Worm (Caenorhabditis elegans): ENCODE measurements around the gene rpb-2.

The rpb-2 gene

DNA sequence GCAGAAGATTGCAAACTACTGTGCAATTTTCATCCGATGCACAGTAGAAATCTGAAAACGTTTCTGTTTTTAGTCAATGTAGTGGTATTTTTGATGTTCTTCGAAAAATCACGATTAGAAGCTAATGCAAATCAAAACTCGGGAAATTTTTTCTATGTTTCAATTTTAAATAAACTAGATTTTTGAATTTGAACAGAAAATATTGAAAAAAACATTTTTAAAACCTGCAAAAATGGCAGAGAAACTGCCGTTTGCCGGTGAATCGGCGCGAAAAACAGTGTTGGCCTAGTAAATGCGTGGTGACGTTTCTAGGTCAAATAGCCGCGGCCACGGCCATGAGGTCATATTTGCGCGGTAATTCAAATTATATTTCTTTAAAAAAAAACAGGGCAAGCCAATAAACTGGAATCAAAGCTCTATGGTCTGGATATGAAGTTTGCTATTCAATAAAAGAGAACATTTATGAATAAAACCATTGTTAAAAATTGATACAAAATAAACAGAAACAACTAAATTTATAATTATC is 9.2 kb upstream of the rpb-2 start, which contains the start of gene set-2 (continued):
- TF ChIP-seq ets-4 (tag; optimal IDR thresholded peaks at IDR 0.05) (peak; percentile 91), F13H6.1 (tag; optimal IDR thresholded peaks at IDR 0.05) (peak; percentile 33), C08G9.2 (tag; optimal IDR thresholded peaks at IDR 0.05) (peak; percentile 91), ceh-19 (GFP tag; optimal IDR thresholded peaks at IDR 0.05) (no peak), ceh-34 (tag; optimal IDR thresholded peaks at IDR 0.05) (peak; percentile 34), ama-1 (optimal IDR thresholded peaks at IDR 0.05) (no peak), rnt-1 (tag; optimal IDR thresholded peaks at IDR 0.05) (peak; percentile 55), mec-3 (tag; optimal IDR thresholded peaks at IDR 0.05; ENCODE audit: borderline replicate concordance) (peak; percentile 74), hlh-6 (tag; optimal IDR thresholded peaks at IDR 0.05) (no peak), hlh-13 (GFP tag; optimal IDR thresholded peaks at IDR 0.05) (no peak), elt-2 (tag; optimal IDR thresholded peaks at IDR 0.05) (peak; percentile 67), ref-2 (tag; optimal IDR thresholded peaks at IDR 0.05) (peak; percentile 71), hlh-15 (tag; optimal IDR thresholded peaks at IDR 0.05) (no peak), ceh-31 (tag; optimal IDR thresholded peaks at IDR 0.05) (peak; percentile 93), tbx-2 (tag; optimal IDR thresholded peaks at IDR 0.05) (peak; percentile 93), pag-3 (tag; optimal IDR thresholded peaks at IDR 0.05; ENCODE audit: borderline replicate concordance) (no peak), K02D7.2 (tag; optimal IDR thresholded peaks at IDR 0.05) (no peak)

DNA sequence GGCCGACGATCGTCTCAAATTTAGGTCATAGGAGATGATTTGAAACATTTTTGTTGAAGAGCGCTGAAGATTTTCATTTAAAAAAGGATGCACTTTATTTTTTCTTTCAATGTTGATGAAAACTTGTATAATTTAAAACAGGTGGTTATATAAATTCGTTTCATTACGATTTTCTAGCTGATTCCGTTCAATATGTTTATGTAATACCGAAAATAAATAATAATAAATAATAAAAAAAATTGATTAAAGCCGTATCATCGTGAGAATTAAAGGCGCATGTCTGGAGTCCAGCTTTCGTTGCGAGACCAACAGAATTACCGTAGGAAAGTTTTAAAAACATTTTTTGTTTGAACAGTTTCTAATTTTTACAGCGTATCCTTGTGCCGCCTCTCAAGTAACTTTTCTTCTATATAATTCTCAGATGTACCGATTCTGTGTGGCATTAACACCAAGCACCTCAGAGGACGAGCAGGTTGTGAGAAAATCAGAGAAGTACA is 7.1 kb upstream of the rpb-2 start, which contains the start of the genes C26E6.12 and eri-9:
C26E6.12 (minus strand) TSS at position 51 of the 497 bp plus-strand sequence.
eri-9 (plus strand) TSS at position 248 of the 497 bp plus-strand sequence.
- TF ChIP-seq ceh-9 (tag; optimal IDR thresholded peaks at IDR 0.05) (no peak), sdc-2 (tag; optimal IDR thresholded peaks at IDR 0.05) (no peak), ahr-1 (tag; optimal IDR thresholded peaks at IDR 0.05) (no peak), hlh-15 (tag; optimal IDR thresholded peaks at IDR 0.05) (no peak), hlh-6 (tag; optimal IDR thresholded peaks at IDR 0.05) (no peak), fkh-10 (GFP tag; optimal IDR thresholded peaks at IDR 0.05) (no peak), ceh-24 (tag; optimal IDR thresholded peaks at IDR 0.05) (no peak), ceh-2 (tag; optimal IDR thresholded peaks at IDR 0.05) (no peak)

DNA sequence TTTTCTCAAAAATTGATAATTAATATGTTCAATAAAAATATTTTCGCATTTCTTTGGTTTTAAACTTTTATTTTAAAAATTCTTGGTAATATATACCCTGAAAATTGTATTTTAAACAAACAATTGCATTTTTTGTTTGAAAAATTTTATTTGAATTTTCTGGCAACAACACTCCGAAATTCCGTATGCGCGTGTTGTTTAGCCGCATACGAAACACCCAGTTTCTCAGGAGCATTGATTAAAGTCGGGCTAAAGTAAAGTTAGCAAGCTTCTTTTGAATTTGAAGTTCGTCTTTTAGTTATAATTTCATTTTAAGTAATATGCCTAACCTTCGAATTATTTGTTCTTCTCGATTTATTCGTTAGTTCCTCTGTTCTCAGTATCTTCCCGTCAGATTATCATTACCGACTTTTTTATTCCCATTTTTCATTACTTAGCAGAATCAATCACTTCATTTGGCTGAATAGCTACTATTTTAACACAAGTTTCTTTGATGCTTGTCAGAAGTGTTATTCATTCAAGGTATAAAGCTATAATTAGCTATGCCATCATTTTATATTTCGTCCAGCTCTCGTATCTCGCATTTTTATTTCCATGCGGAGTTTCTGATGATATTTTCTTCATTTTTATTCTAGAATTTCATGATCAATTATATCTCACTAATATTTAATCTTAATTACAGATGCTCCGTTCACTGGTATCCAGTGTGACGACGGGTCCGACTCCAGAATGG is 4.3 kb upstream of the rpb-2 start, which contains the start of gene mrps-18C:
mrps-18C (plus strand) TSS at position 683 of the 733 bp plus-strand sequence.
- no peak for TF ChIP-seq fax-1 (tag; optimal IDR thresholded peaks at IDR 0.05)
- TF ChIP-seq mec-3 (tag; optimal IDR thresholded peaks at IDR 0.05; ENCODE audit: borderline replicate concordance) = no peak
- no peak for TF ChIP-seq F13H6.1 (tag; optimal IDR thresholded peaks at IDR 0.05)
- TF ChIP-seq pag-3 (tag; optimal IDR thresholded peaks at IDR 0.05; ENCODE audit: borderline replicate concordance) = no peak
- no peak for TF ChIP-seq ceh-6 (GFP tag; optimal IDR thresholded peaks at IDR 0.05)
- TF ChIP-seq ceh-31 (tag; optimal IDR thresholded peaks at IDR 0.05) = no peak
- TF ChIP-seq zip-5 (tag; optimal IDR thresholded peaks at IDR 0.05) = no peak
- TF ChIP-seq ceh-45 (GFP tag; IDR thresholded peaks at IDR 0.05) = no peak
- TF ChIP-seq eyg-1 (tag; optimal IDR thresholded peaks at IDR 0.05) = no peak
- TF ChIP-seq ceh-14 (tag; optimal IDR thresholded peaks at IDR 0.05) = no peak
- TF ChIP-seq tbx-2 (tag; optimal IDR thresholded peaks at IDR 0.05) = no peak
- no peak for TF ChIP-seq syd-9 (tag; optimal IDR thresholded peaks at IDR 0.05)
- TF ChIP-seq nhr-11 (tag; optimal IDR thresholded peaks at IDR 0.05) = no peak
- TF ChIP-seq dve-1 (tag; optimal IDR thresholded peaks at IDR 0.05) = no peak
- TF ChIP-seq ref-2 (tag; optimal IDR thresholded peaks at IDR 0.05) = no peak
- TF ChIP-seq ceh-9 (tag; optimal IDR thresholded peaks at IDR 0.05) = no peak
- TF ChIP-seq che-1 (tag; optimal IDR thresholded peaks at IDR 0.05) = no peak

DNA sequence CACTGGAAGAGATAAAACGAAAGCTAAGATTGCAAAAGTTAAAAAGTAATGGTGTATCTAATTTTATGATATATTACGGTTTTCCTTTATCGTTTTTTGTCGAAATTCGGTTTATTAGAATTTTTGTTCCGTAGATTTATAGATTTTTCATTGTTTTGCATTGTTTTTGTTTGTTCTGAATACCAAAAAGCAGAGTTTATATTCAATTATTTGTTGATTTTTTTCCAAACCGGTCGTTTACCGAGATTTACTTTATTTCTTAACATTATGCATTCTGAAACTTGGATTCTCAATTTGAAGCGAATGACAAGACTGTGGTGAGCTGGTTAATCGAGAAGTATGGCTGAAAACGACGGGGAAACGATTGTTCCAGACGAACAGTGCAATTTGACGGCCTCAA is 2.3 kb upstream of the rpb-2 start, which contains the start of gene fsn-1:
fsn-1 (plus strand) TSS at position 301 of the 400 bp plus-strand sequence.
- TF ChIP-seq mec-3 (tag; optimal IDR thresholded peaks at IDR 0.05; ENCODE audit: borderline replicate concordance) (no peak), elt-4 (tag; optimal IDR thresholded peaks at IDR 0.05) (no peak), ceh-48 (tag; optimal IDR thresholded peaks at IDR 0.05) (no peak), sdc-2 (tag; optimal IDR thresholded peaks at IDR 0.05) (no peak), unc-55 (GFP tag; optimal IDR thresholded peaks at IDR 0.05) (no peak), hlh-13 (GFP tag; optimal IDR thresholded peaks at IDR 0.05) (no peak), ceh-34 (tag; optimal IDR thresholded peaks at IDR 0.05) (no peak), ahr-1 (tag; optimal IDR thresholded peaks at IDR 0.05) (no peak), C38D4.7 (GFP tag; optimal IDR thresholded peaks at IDR 0.05) (no peak), lim-6 (tag; optimal IDR thresholded peaks at IDR 0.05) (no peak), nhr-11 (tag; optimal IDR thresholded peaks at IDR 0.05) (no peak), fkh-6 (tag; optimal IDR thresholded peaks at IDR 0.05) (no peak), unc-42 (tag; optimal IDR thresholded peaks at IDR 0.05) (no peak), syd-9 (tag; optimal IDR thresholded peaks at IDR 0.05) (no peak), ceh-31 (tag; optimal IDR thresholded peaks at IDR 0.05) (no peak), dve-1 (tag; optimal IDR thresholded peaks at IDR 0.05) (no peak), K09A11.1 (tag; optimal IDR thresholded peaks at IDR 0.05; ENCODE audit: insufficient read depth) (no peak), hlh-6 (tag; optimal IDR thresholded peaks at IDR 0.05) (no peak), madf-2 (tag; optimal IDR thresholded peaks at IDR 0.05) (no peak), pha-2 (tag; optimal IDR thresholded peaks at IDR 0.05) (no peak)
